Worm (Caenorhabditis elegans) whole organism, mixed stage, embryonic: ENCODE results near the gene wago-4.

Experiments used
- blmp-1 ChIP-seq: fragments of 150-350 bp; optimal IDR thresholded peaks from 2 replicates; lab custom pipeline; 2014; ENCODE audit warnings: missing biosample characterization, missing genetic modification characterization
- lin-13 ChIP-seq: fragments of 150-350 bp; optimal IDR thresholded peaks from 2 replicates; lab custom pipeline; 2014; ENCODE audit warnings: missing biosample characterization, missing genetic modification characterization
- nhr-76 ChIP-seq: sonication (generic microtip); optimal IDR thresholded peaks from 2 replicates; lab custom pipeline; 2017; ENCODE audit warnings: missing biosample characterization, missing genetic modification characterization

DNA sequence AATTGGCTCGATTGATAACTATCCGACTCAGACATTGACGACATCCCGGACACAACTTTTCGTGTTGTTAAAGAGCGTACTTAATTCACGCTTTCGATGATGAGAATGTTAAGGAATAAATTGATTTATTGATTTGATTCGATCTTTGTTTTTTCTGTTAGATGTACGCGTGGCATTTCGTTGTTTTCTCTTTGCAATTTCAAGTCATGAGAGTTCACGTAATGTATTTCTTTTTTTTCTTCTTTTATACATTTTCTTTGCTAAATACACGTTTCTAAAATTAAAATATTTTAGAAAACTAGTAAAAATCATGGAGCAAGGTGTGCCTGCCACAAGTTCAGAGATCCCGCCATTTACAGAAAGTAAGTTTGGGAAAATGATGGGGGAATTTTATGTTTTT, 35.3 kb downstream of the wago-4 start, which contains the start of the genes Y38F1A.1 and Y38F1A.2:
- TF ChIP-seq lin-13 (tag; lab: Kevin White, UChicago), result no peak
- TF ChIP-seq nhr-76 (tag; lab: Kevin White, UChicago), result no peak
- TF ChIP-seq blmp-1, result no peak
